Fruit fly (Drosophila melanogaster) whole organism, pupa: Measurements from ENCODE around the gene CG6511.

Source experiments
- CG10348 ChIP-seq: fragments of 200-800 bp; sonication (Bioruptor generic); IDR thresholded peaks from 2 replicates; pipeline ENCODE4 v1.3.6; 2022; ENCODE audit warnings: missing biosample characterization, missing genetic modification characterization
- CG12605 ChIP-seq: fragments of 200-800 bp; sonication (Bioruptor generic); IDR thresholded peaks from 2 replicates; pipeline ENCODE4 v1.3.6; 2022; ENCODE audit warnings: missing biosample characterization, missing genetic modification characterization
- CG13204 ChIP-seq: fragments of 200-800 bp; sonication (Bioruptor generic); optimal IDR thresholded peaks from 2 replicates; lab custom pipeline; 2018; ENCODE audit warnings: missing biosample characterization, mild to moderate bottlenecking, missing genetic modification characterization, moderate library complexity
- CG14655 ChIP-seq: fragments of 200-800 bp; sonication (Bioruptor generic); optimal IDR thresholded peaks from 3 replicates; lab custom pipeline; 2017; ENCODE audit warnings: mild to moderate bottlenecking, missing biosample characterization, missing genetic modification reagents, missing genetic modification characterization
- CG15710 ChIP-seq: fragments of 200-800 bp; sonication (Bioruptor generic); optimal IDR thresholded peaks from 2 replicates; lab custom pipeline; 2018; ENCODE audit warnings: missing biosample characterization, mild to moderate bottlenecking, missing genetic modification characterization, moderate library complexity
- CG17806 ChIP-seq: fragments of 200-800 bp; sonication (Bioruptor generic); optimal IDR thresholded peaks from 2 replicates; lab custom pipeline; 2018; ENCODE audit warnings: missing biosample characterization, mild to moderate bottlenecking, missing genetic modification characterization, moderate library complexity
- CG32121 ChIP-seq: fragments of 200-800 bp; sonication (Bioruptor generic); IDR thresholded peaks from 2 replicates; pipeline ENCODE4 v1.3.6; 2022; ENCODE audit warnings: missing biosample characterization, missing genetic modification characterization
- CG34367 ChIP-seq: fragments of 200-800 bp; sonication (Bioruptor generic); optimal IDR thresholded peaks from 2 replicates; lab custom pipeline; 2018; ENCODE audit warnings: missing biosample characterization, mild to moderate bottlenecking, missing genetic modification characterization
- CG4496 ChIP-seq: fragments of 200-800 bp; sonication (Bioruptor generic); IDR thresholded peaks from 3 replicates; pipeline ENCODE4 v1.3.6; 2022; ENCODE audit warnings: missing biosample characterization, missing genetic modification characterization
- CG8159 ChIP-seq: fragments of 200-800 bp; sonication (Bioruptor generic); optimal IDR thresholded peaks from 3 replicates; lab custom pipeline; 2018; ENCODE audit warnings: missing biosample characterization, mild to moderate bottlenecking, missing genetic modification characterization, moderate library complexity
- CG8301 ChIP-seq: fragments of 200-800 bp; sonication (Bioruptor generic); optimal IDR thresholded peaks from 2 replicates; lab custom pipeline; 2018; ENCODE audit warnings: missing biosample characterization, mild to moderate bottlenecking, missing genetic modification characterization
- CG9948 ChIP-seq: fragments of 200-800 bp; sonication (Bioruptor generic); optimal IDR thresholded peaks from 2 replicates; lab custom pipeline; 2018; ENCODE audit warnings: missing biosample characterization, mild to moderate bottlenecking, missing genetic modification characterization, moderate library complexity
- D1 ChIP-seq: fragments of 200-800 bp; sonication (Bioruptor generic); optimal IDR thresholded peaks from 2 replicates; lab custom pipeline; 2018; ENCODE audit warnings: missing biosample characterization, mild to moderate bottlenecking, missing genetic modification characterization, moderate library complexity
- EcR ChIP-seq: fragments of 200-800 bp; sonication (Bioruptor generic); optimal IDR thresholded peaks from 3 replicates; lab custom pipeline; 2019; ENCODE audit warnings: missing biosample characterization, missing genetic modification characterization, mild to moderate bottlenecking, moderate library complexity, missing genetic modification reagents
- Ets98B ChIP-seq: fragments of 200-800 bp; sonication (Bioruptor generic); IDR thresholded peaks from 2 replicates; pipeline ENCODE4 v1.3.6; 2022; ENCODE audit warnings: missing biosample characterization, missing genetic modification characterization
- Pif1A ChIP-seq: fragments of 200-800 bp; sonication (Bioruptor generic); optimal IDR thresholded peaks from 3 replicates; lab custom pipeline; 2016; ENCODE audit warnings: missing biosample characterization, missing genetic modification characterization
- Pif1B ChIP-seq: fragments of 200-800 bp; sonication (Bioruptor generic); optimal IDR thresholded peaks from 3 replicates; lab custom pipeline; 2016; ENCODE audit warnings: missing biosample characterization, missing genetic modification characterization
- Snoo ChIP-seq: fragments of 200-800 bp; sonication (Bioruptor generic); optimal IDR thresholded peaks from 3 replicates; lab custom pipeline; 2017; ENCODE audit warnings: missing biosample characterization, mild to moderate bottlenecking, missing genetic modification characterization, inconsistent platforms
- fd96Ca ChIP-seq: fragments of 200-800 bp; sonication (Bioruptor generic); IDR thresholded peaks from 3 replicates; pipeline ENCODE4 v1.3.6; 2022; ENCODE audit warnings: missing biosample characterization, missing genetic modification characterization
- gl ChIP-seq: fragments of 200-800 bp; sonication (Bioruptor generic); optimal IDR thresholded peaks from 2 replicates; lab custom pipeline; 2018; ENCODE audit warnings: missing biosample characterization, mild to moderate bottlenecking, missing genetic modification characterization
- rn ChIP-seq: fragments of 200-800 bp; sonication (Bioruptor generic); IDR thresholded peaks from 2 replicates; pipeline ENCODE4 v1.3.6; 2022; ENCODE audit warnings: missing biosample characterization, missing genetic modification characterization

The CG6511 gene

dm6 chr3L:8721145-8721544 lies at the start of gene CG6511, which contains the start of gene CG32022:
CG6511 (plus strand) TSS chr3L:8721324.
CG32022 (minus strand) TSS chr3L:8721272.
- TF ChIP-seq Pif1A (GFP tag; lab: Kevin White, UChicago), result peak; percentile 97
- TF ChIP-seq CG15710 (tag; lab: Kevin White, UChicago), result peak; percentile 98
- peak; percentile 98 for TF ChIP-seq CG9948 (tag; lab: Kevin White, UChicago)
- TF ChIP-seq gl (tag; lab: Kevin White, UChicago), result peak; percentile 92
- TF ChIP-seq CG17806, result peak; percentile 96
- TF ChIP-seq rn, result peak; percentile 97
- TF ChIP-seq CG10348 (GFP tag; lab: Robert Waterston, UW), result peak; percentile 97
- peak; percentile 98 for TF ChIP-seq Snoo
- TF ChIP-seq Pif1B (GFP tag; lab: Kevin White, UChicago), result peak; percentile 89
- TF ChIP-seq Ets98B (GFP tag; lab: Robert Waterston, UW), result peak; percentile 93
- peak; percentile 91 for TF ChIP-seq CG12605 (GFP tag; lab: Robert Waterston, UW)
- TF ChIP-seq CG4496, result peak; percentile 97
- no peak for TF ChIP-seq D1 (tag; lab: Kevin White, UChicago)
- TF ChIP-seq CG8301, result peak; percentile 98
- peak; percentile 97 for TF ChIP-seq CG32121 (GFP tag; lab: Robert Waterston, UW)
- peak; percentile 87 for TF ChIP-seq CG13204 (GFP tag; lab: Kevin White, UChicago)
- TF ChIP-seq CG14655 (GFP tag; lab: Kevin White, UChicago), result peak; percentile 98
- TF ChIP-seq fd96Ca, result peak; percentile 96
- no peak for TF ChIP-seq EcR (GFP tag; lab: Kevin White, UChicago)
- TF ChIP-seq CG34367, result peak; percentile 96
- peak; percentile 98 for TF ChIP-seq CG8159

- peak; percentile 76 for TF ChIP-seq CG4496
- TF ChIP-seq fd96Ca, result 0 out of 3 replicates have a peak, but pooled peaks have one; percentile 24
- TF ChIP-seq CG10348 (GFP tag; lab: Robert Waterston, UW), result no peak
- TF ChIP-seq EcR (GFP tag; lab: Kevin White, UChicago), result peak; percentile 8
- peak; percentile 27 for TF ChIP-seq CG9948 (tag; lab: Kevin White, UChicago)
- no peak for TF ChIP-seq CG15710 (tag; lab: Kevin White, UChicago)
- TF ChIP-seq CG17806, result peak; percentile 44
- TF ChIP-seq D1 (tag; lab: Kevin White, UChicago), result peak; percentile 23
- 0 out of 2 replicates have a peak, but pooled peaks have one; percentile 6 for TF ChIP-seq CG12605 (GFP tag; lab: Robert Waterston, UW)
- TF ChIP-seq gl (tag; lab: Kevin White, UChicago), result no peak
- TF ChIP-seq CG32121 (GFP tag; lab: Robert Waterston, UW), result peak; percentile 69; the same call in 1 of the 2 replicates
- peak; percentile 53 for TF ChIP-seq CG8301
- TF ChIP-seq CG14655 (GFP tag; lab: Kevin White, UChicago), result peak; percentile 36
- peak; percentile 49 for TF ChIP-seq Pif1A (GFP tag; lab: Kevin White, UChicago)
- no peak for TF ChIP-seq rn
- TF ChIP-seq CG8159, result peak; percentile 43
- TF ChIP-seq Ets98B (GFP tag; lab: Robert Waterston, UW), result peak; percentile 49
- no peak for TF ChIP-seq CG34367
- TF ChIP-seq Snoo, result peak; percentile 54
- no peak for TF ChIP-seq Pif1B (GFP tag; lab: Kevin White, UChicago)
- TF ChIP-seq CG13204 (GFP tag; lab: Kevin White, UChicago), result peak; percentile 65
- TF ChIP-seq, all 21 proteins: peak for 15
Observed at dm6 chr3L:8672199-8673059, 48.7 kb upstream of the CG6511 start.

- TF ChIP-seq Ets98B (GFP tag; lab: Robert Waterston, UW), result peak; percentile 50; the same call in 1 of the 2 replicates
- TF ChIP-seq CG32121 (GFP tag; lab: Robert Waterston, UW), result peak; percentile 83
- TF ChIP-seq fd96Ca, result peak; percentile 47; the same call in 1 of the 3 replicates
- 0 out of 2 replicates have a peak, but pooled peaks have one; percentile 40 for TF ChIP-seq CG12605 (GFP tag; lab: Robert Waterston, UW)
- no peak for TF ChIP-seq rn
Observed at dm6 chr3L:8673377-8674000, 47.6 kb upstream of the CG6511 start.

- no peak for TF ChIP-seq CG13204 (GFP tag; lab: Kevin White, UChicago)
- TF ChIP-seq Ets98B (GFP tag; lab: Robert Waterston, UW), result no peak
- no peak for TF ChIP-seq fd96Ca
- no peak for TF ChIP-seq Pif1A (GFP tag; lab: Kevin White, UChicago)
- TF ChIP-seq EcR (GFP tag; lab: Kevin White, UChicago), result no peak
- TF ChIP-seq CG17806, result no peak
- no peak; the same call in 2 of the 3 replicates for TF ChIP-seq CG4496
Observed at dm6 chr3L:8675029-8675544, 46.0 kb upstream of the CG6511 start.

dm6 chr3L:8675545-8676084 lies 45.5 kb upstream of the CG6511 start, which contains the start of gene hry:
hry (plus strand) TSS chr3L:8675759.
- TF ChIP-seq CG34367 (no peak), Snoo (peak; percentile 59), CG13204 (GFP tag; lab: Kevin White, UChicago) (peak; percentile 99), rn (no peak), CG10348 (GFP tag; lab: Robert Waterston, UW) (no peak), Pif1A (GFP tag; lab: Kevin White, UChicago) (peak; percentile 56), gl (tag; lab: Kevin White, UChicago) (peak; percentile 41), D1 (tag; lab: Kevin White, UChicago) (no peak), CG9948 (tag; lab: Kevin White, UChicago) (peak; percentile 13), CG12605 (GFP tag; lab: Robert Waterston, UW) (0 out of 2 replicates have a peak, but pooled peaks have one; percentile 31), CG4496 (peak; percentile 67; the same call in 2 of the 3 replicates), Pif1B (GFP tag; lab: Kevin White, UChicago) (peak; percentile 74), CG32121 (GFP tag; lab: Robert Waterston, UW) (peak; percentile 56; the same call in 1 of the 2 replicates), CG14655 (GFP tag; lab: Kevin White, UChicago) (peak; percentile 8), fd96Ca (peak; percentile 61; the same call in 1 of the 3 replicates), Ets98B (GFP tag; lab: Robert Waterston, UW) (peak; percentile 56; the same call in 1 of the 2 replicates), CG8301 (no peak), EcR (GFP tag; lab: Kevin White, UChicago) (peak; percentile 87), CG17806 (no peak), CG8159 (peak; percentile 21), CG15710 (tag; lab: Kevin White, UChicago) (peak; percentile 30)
